Worm (Caenorhabditis elegans) whole organism, young adult: ENCODE data around the gene lsm-8.

ENCODE experiments used
- B0019.2 ChIP-seq: fragments of 200-800 bp; sonication (Bioruptor generic); conservative IDR thresholded peaks from 2 replicates; pipeline ENCODE4 v1.3.6; 2022; ENCODE audit warnings: missing genetic modification reagents, missing genetic modification characterization, missing compliant biosample characterization
- B0035.1 ChIP-seq: sonication (generic microtip); optimal IDR thresholded peaks from 2 replicates; lab custom pipeline; 2016; ENCODE audit warnings: missing genetic modification characterization, mild to moderate bottlenecking, missing compliant biosample characterization, missing genotype, missing genetic modification reagents
- C17E4.6 ChIP-seq: fragments of 200-800 bp; sonication (Bioruptor generic); IDR thresholded peaks from 2 replicates; pipeline ENCODE4 v1.3.6; 2022; ENCODE audit warnings: missing genetic modification reagents, missing genetic modification characterization, missing compliant biosample characterization
- F10E7.11 ChIP-seq: sonication (generic microtip); optimal IDR thresholded peaks from 2 replicates; lab custom pipeline; 2017; ENCODE audit warnings: mild to moderate bottlenecking, missing genetic modification characterization, moderate library complexity, missing compliant biosample characterization
- F22D6.2 ChIP-seq: sonication (generic microtip); optimal IDR thresholded peaks from 2 replicates; lab custom pipeline; 2016; ENCODE audit warnings: mild to moderate bottlenecking, missing genetic modification characterization, missing compliant biosample characterization
- F33H1.4 ChIP-seq: fragments of 200-800 bp; sonication (Bioruptor generic); IDR thresholded peaks from 2 replicates; pipeline ENCODE4 v1.3.6; 2022; ENCODE audit warnings: missing genetic modification reagents, missing genetic modification characterization, missing compliant biosample characterization
- F37B4.10 ChIP-seq: fragments of 200-800 bp; sonication (Bioruptor generic); IDR thresholded peaks from 2 replicates; pipeline ENCODE4 v1.3.6; 2022; ENCODE audit warnings: missing genetic modification characterization, missing compliant biosample characterization
- F49E8.2 ChIP-seq: sonication (generic microtip); optimal IDR thresholded peaks from 3 replicates; lab custom pipeline; 2017; ENCODE audit warnings: missing genetic modification characterization, mild to moderate bottlenecking, missing compliant biosample characterization, antibody characterized with exemption, moderate library complexity; ENCODE audit not compliant: insufficient read depth
- F57A8.1 ChIP-seq: fragments of 200-800 bp; sonication (Bioruptor generic); optimal IDR thresholded peaks from 2 replicates; lab custom pipeline; 2018; ENCODE audit warnings: mild to moderate bottlenecking, missing genetic modification characterization, moderate library complexity, missing compliant biosample characterization
- F57C9.4 ChIP-seq: sonication (generic microtip); optimal IDR thresholded peaks from 2 replicates; lab custom pipeline; 2017; ENCODE audit warnings: mild to moderate bottlenecking, missing genetic modification characterization, missing compliant biosample characterization
- T26A5.8 ChIP-seq: sonication (generic microtip); optimal IDR thresholded peaks from 2 replicates; lab custom pipeline; 2016; ENCODE audit warnings: missing genetic modification characterization, missing compliant biosample characterization
- Y53F4B.3 ChIP-seq: fragments of 200-800 bp; sonication (Bioruptor generic); IDR thresholded peaks from 2 replicates; pipeline ENCODE4 v1.3.6; 2022; ENCODE audit warnings: missing genetic modification reagents, missing genetic modification characterization, missing compliant biosample characterization
- Y67H2A.10 ChIP-seq: fragments of 200-800 bp; sonication (Bioruptor generic); conservative IDR thresholded peaks from 2 replicates; pipeline ENCODE4 v1.3.6; 2022; ENCODE audit warnings: missing genetic modification reagents, missing genetic modification characterization, missing compliant biosample characterization
- ZK185.1 ChIP-seq: sonication (generic microtip); optimal IDR thresholded peaks from 2 replicates; lab custom pipeline; 2016; ENCODE audit warnings: mild to moderate bottlenecking, missing genetic modification characterization, missing compliant biosample characterization; ENCODE audit not compliant: poor library complexity, severe bottlenecking
- ama-1 ChIP-seq, 3 experiments: fragments of 150-350 bp in 1 of 3; sonication (generic microtip) in 2 of 3; optimal IDR thresholded peaks; 2 replicates each; lab custom pipeline; 2014 to 2018; ENCODE audit warnings: missing biosample characterization in 2 of 3, missing genetic modification characterization in 2 of 3, missing genetic modification reagents in 2 of 3
- aptf-2 ChIP-seq: fragments of 200-800 bp; sonication (Bioruptor generic); conservative IDR thresholded peaks from 2 replicates; pipeline ENCODE4 v1.3.6; 2022; ENCODE audit warnings: missing genetic modification reagents, missing genetic modification characterization, missing compliant biosample characterization
- atf-7 ChIP-seq: sonication (generic microtip); optimal IDR thresholded peaks from 2 replicates; lab custom pipeline; 2017; ENCODE audit warnings: mild to moderate bottlenecking, missing genetic modification characterization, missing compliant biosample characterization
- athp-1 ChIP-seq: sonication (generic microtip); optimal IDR thresholded peaks from 2 replicates; lab custom pipeline; 2017; ENCODE audit warnings: mild to moderate bottlenecking, missing genetic modification characterization, missing compliant biosample characterization
- bed-2 ChIP-seq: fragments of 200-800 bp; sonication (Bioruptor generic); IDR thresholded peaks from 2 replicates; pipeline ENCODE4 v1.3.6; 2022; ENCODE audit warnings: missing genetic modification reagents, missing genetic modification characterization, missing compliant biosample characterization
- ceh-27 ChIP-seq: fragments of 200-800 bp; sonication (Bioruptor generic); optimal IDR thresholded peaks from 2 replicates; lab custom pipeline; 2018; ENCODE audit warnings: mild to moderate bottlenecking, missing genetic modification characterization, moderate library complexity, missing compliant biosample characterization
- ceh-40 ChIP-seq: fragments of 200-800 bp; sonication (Bioruptor generic); IDR thresholded peaks from 2 replicates; pipeline ENCODE4 v1.3.6; 2022; ENCODE audit warnings: missing genetic modification characterization, missing compliant biosample characterization
- ceh-79 ChIP-seq: sonication (generic microtip); optimal IDR thresholded peaks from 2 replicates; lab custom pipeline; 2017; ENCODE audit warnings: mild to moderate bottlenecking, missing genetic modification characterization, missing compliant biosample characterization
- ceh-91 ChIP-seq: fragments of 200-800 bp; sonication (Bioruptor generic); IDR thresholded peaks from 2 replicates; pipeline ENCODE4 v1.3.6; 2022; ENCODE audit warnings: missing genetic modification reagents, missing genetic modification characterization, missing compliant biosample characterization
- chd-7 ChIP-seq: sonication (generic microtip); optimal IDR thresholded peaks from 2 replicates; lab custom pipeline; 2016; ENCODE audit warnings: mild to moderate bottlenecking, missing genetic modification characterization, moderate library complexity, missing compliant biosample characterization
- dox-1 ChIP-seq: fragments of 200-800 bp; sonication (Bioruptor generic); IDR thresholded peaks from 2 replicates; pipeline ENCODE4 v1.3.6; 2022; ENCODE audit warnings: missing genetic modification reagents, missing genetic modification characterization, missing compliant biosample characterization
- dpl-1 ChIP-seq: fragments of 150-350 bp; optimal IDR thresholded peaks from 2 replicates; lab custom pipeline; 2014; ENCODE audit warnings: missing biosample characterization, missing genetic modification reagents, missing genetic modification characterization
- egl-44 ChIP-seq: fragments of 200-800 bp; sonication (Bioruptor generic); IDR thresholded peaks from 2 replicates; pipeline ENCODE4 v1.3.6; 2022; ENCODE audit warnings: missing genetic modification reagents, missing genetic modification characterization, missing compliant biosample characterization
- ets-4 ChIP-seq: fragments of 200-800 bp; sonication (Bioruptor generic); optimal IDR thresholded peaks from 2 replicates; lab custom pipeline; 2018; ENCODE audit warnings: mild to moderate bottlenecking, missing genetic modification characterization, missing compliant biosample characterization
- hlh-12 ChIP-seq: sonication (generic microtip); optimal IDR thresholded peaks from 2 replicates; lab custom pipeline; 2016; ENCODE audit warnings: missing genetic modification characterization, missing compliant biosample characterization
- hlh-26 ChIP-seq: fragments of 200-800 bp; sonication (Bioruptor generic); conservative IDR thresholded peaks from 2 replicates; pipeline ENCODE4 v1.3.6; 2022; ENCODE audit warnings: missing genetic modification reagents, missing genetic modification characterization, missing compliant biosample characterization
- let-607 ChIP-seq, 2 experiments: fragments of 200-800 bp in 1 of 2; sonication (Bioruptor generic) in 1 of 2; sonication (generic microtip) in 1 of 2; optimal IDR thresholded peaks; 2 replicates each; lab custom pipeline; 2016 to 2018; ENCODE audit warnings: mild to moderate bottlenecking in 2 of 2, missing compliant biosample characterization in 2 of 2, missing genetic modification characterization in 2 of 2, moderate library complexity in 2 of 2, missing genotype in 1 of 2
- lin-35 ChIP-seq, 3 experiments: fragments of 150-350 bp in 2 of 3; sonication (generic microtip) in 1 of 3; optimal IDR thresholded peaks; 2 replicates each; lab custom pipeline; 2014 to 2018; ENCODE audit warnings: missing biosample characterization in 3 of 3, missing genetic modification characterization in 3 of 3, missing genetic modification reagents in 3 of 3
- lin-40 ChIP-seq: sonication (generic microtip); optimal IDR thresholded peaks from 2 replicates; lab custom pipeline; 2016; ENCODE audit warnings: missing genetic modification characterization, mild to moderate bottlenecking, missing compliant biosample characterization, missing genotype, missing genetic modification reagents
- lin-54 ChIP-seq: fragments of 200-800 bp; sonication (Bioruptor generic); optimal IDR thresholded peaks from 2 replicates; lab custom pipeline; 2018; ENCODE audit warnings: mild to moderate bottlenecking, missing genetic modification characterization, missing compliant biosample characterization
- lsy-27 ChIP-seq: sonication (generic microtip); optimal IDR thresholded peaks from 2 replicates; lab custom pipeline; 2017; ENCODE audit warnings: missing genetic modification characterization, mild to moderate bottlenecking, missing compliant biosample characterization, antibody characterized with exemption, missing genotype, borderline replicate concordance; ENCODE audit not compliant: insufficient read depth
- madf-10 ChIP-seq: sonication (generic microtip); optimal IDR thresholded peaks from 2 replicates; lab custom pipeline; 2016; ENCODE audit warnings: mild to moderate bottlenecking, missing genetic modification characterization, missing compliant biosample characterization
- madf-3 ChIP-seq: fragments of 200-800 bp; sonication (Bioruptor generic); IDR thresholded peaks from 2 replicates; pipeline ENCODE4 v1.3.6; 2022; ENCODE audit warnings: missing genetic modification reagents, missing genetic modification characterization, missing compliant biosample characterization
- madf-6 ChIP-seq: fragments of 200-800 bp; sonication (Bioruptor generic); IDR thresholded peaks from 2 replicates; pipeline ENCODE4 v1.3.6; 2022; ENCODE audit warnings: missing genetic modification reagents, missing genetic modification characterization, missing compliant biosample characterization
- mel-28 ChIP-seq: sonication (generic microtip); optimal IDR thresholded peaks from 2 replicates; lab custom pipeline; 2016; ENCODE audit warnings: borderline replicate concordance, mild to moderate bottlenecking, missing genetic modification characterization, missing compliant biosample characterization
- mes-4 ChIP-seq: sonication (generic microtip); optimal IDR thresholded peaks from 2 replicates; lab custom pipeline; 2016; ENCODE audit warnings: missing genotype, missing genetic modification characterization, missing compliant biosample characterization
- mxl-1 ChIP-seq: sonication (generic microtip); optimal IDR thresholded peaks from 2 replicates; lab custom pipeline; 2016; ENCODE audit warnings: missing genetic modification characterization, missing compliant biosample characterization
- nhr-120 ChIP-seq: fragments of 200-800 bp; sonication (Bioruptor generic); IDR thresholded peaks from 2 replicates; pipeline ENCODE4 v1.3.6; 2022; ENCODE audit warnings: missing genetic modification characterization, missing compliant biosample characterization
- rcor-1 ChIP-seq: fragments of 200-800 bp; sonication (Bioruptor generic); IDR thresholded peaks from 2 replicates; pipeline ENCODE4 v1.3.6; 2022; ENCODE audit warnings: missing genetic modification reagents, missing genetic modification characterization, missing compliant biosample characterization
- rpc-1 ChIP-seq, 2 experiments: fragments of 150-350 bp in 1 of 2; sonication (generic microtip) in 1 of 2; optimal IDR thresholded peaks; 2 replicates each; lab custom pipeline; 2014 to 2018; ENCODE audit warnings: missing biosample characterization in 1 of 2, missing genetic modification characterization in 1 of 2, missing genetic modification reagents in 1 of 2, missing genotype in 1 of 2
- somi-1 ChIP-seq: fragments of 200-800 bp; sonication (Bioruptor generic); optimal IDR thresholded peaks from 2 replicates; lab custom pipeline; 2018; ENCODE audit warnings: mild to moderate bottlenecking, missing genetic modification characterization, missing compliant biosample characterization
- sptf-2 ChIP-seq: fragments of 200-800 bp; sonication (Bioruptor generic); optimal IDR thresholded peaks from 2 replicates; lab custom pipeline; 2018; ENCODE audit warnings: mild to moderate bottlenecking, missing genetic modification characterization, missing compliant biosample characterization
- xnd-1 ChIP-seq: sonication (generic microtip); optimal IDR thresholded peaks from 2 replicates; lab custom pipeline; 2016; ENCODE audit warnings: missing genotype, missing genetic modification reagents, missing genetic modification characterization, missing compliant biosample characterization
- ztf-26 ChIP-seq: sonication (generic microtip); optimal IDR thresholded peaks from 2 replicates; lab custom pipeline; 2017; ENCODE audit warnings: missing genetic modification characterization, missing compliant biosample characterization

lsm-8 gene

ce11 chrIV:6321667-6322066 is 4.7 kb upstream of the lsm-8 start, which contains the start of gene Y73B6BL.29 (continued):
- peak; percentile 80 for TF ChIP-seq dpl-1 (GFP tag; lab: Kevin White, UChicago)
- peak; percentile 88 for TF ChIP-seq bed-2 (GFP tag; lab: Robert Waterston, UW)
- no peak for TF ChIP-seq T26A5.8 (tag; lab: Kevin White, UChicago)
- TF ChIP-seq B0019.2 (GFP tag; lab: Robert Waterston, UW) = 0 out of 2 replicates have a peak, but pooled peaks have one; percentile 26
- no peak for TF ChIP-seq mes-4 (tag; lab: Kevin White, UChicago)
- 0 out of 2 replicates have a peak, but pooled peaks have one; percentile 43 for TF ChIP-seq ceh-40 (GFP tag; lab: Robert Waterston, UW)
- peak; percentile 23 to 80 for TF ChIP-seq let-607 (tag; optimal IDR thresholded peaks at IDR 0.05; lab: Kevin White, UChicago)
- no peak for TF ChIP-seq xnd-1 (tag; lab: Kevin White, UChicago)
- no peak for TF ChIP-seq mxl-1
- TF ChIP-seq mel-28 = no peak
- no peak for TF ChIP-seq ceh-79
- no peak for TF ChIP-seq ets-4
- peak; percentile 64; the same call in 1 of the 2 replicates for TF ChIP-seq ceh-91
- peak; percentile 39 for TF ChIP-seq athp-1 (tag; lab: Kevin White, UChicago)
- no peak for TF ChIP-seq F57C9.4 (tag; lab: Kevin White, UChicago)
- no peak for TF ChIP-seq rpc-1 (optimal IDR thresholded peaks at IDR 0.05; lab: Kevin White, UChicago)
- TF ChIP-seq rpc-1 (tag; optimal IDR thresholded peaks at IDR 0.05; lab: Kevin White, UChicago) = no peak
- TF ChIP-seq lin-54 = peak; percentile 94
- TF ChIP-seq aptf-2 = peak; percentile 72
- TF ChIP-seq F22D6.2 (tag; lab: Kevin White, UChicago) = peak; percentile 40
- peak; percentile 1 for TF ChIP-seq ztf-26 (tag; lab: Kevin White, UChicago)
- TF ChIP-seq nhr-120 (GFP tag; lab: Robert Waterston, UW) = no peak
- TF ChIP-seq F37B4.10 = no peak
- TF ChIP-seq ceh-27 (GFP tag; lab: Kevin White, UChicago) = peak; percentile 96
- TF ChIP-seq chd-7 (tag; lab: Kevin White, UChicago) = peak; percentile 56
- no peak for TF ChIP-seq F49E8.2 (tag; lab: Kevin White, UChicago)
- no peak for TF ChIP-seq C17E4.6
- TF ChIP-seq lin-35 (GFP tag; optimal IDR thresholded peaks at IDR 0.05; lab: Kevin White, UChicago) = peak in 2 of 3 experiments; percentile 69 to 95
- peak; percentile 72 for TF ChIP-seq madf-10 (tag; lab: Kevin White, UChicago)
- TF ChIP-seq F57A8.1 (GFP tag; lab: Kevin White, UChicago) = no peak
- TF ChIP-seq rcor-1 (GFP tag; lab: Robert Waterston, UW) = peak; percentile 83
- peak; percentile 61 for TF ChIP-seq F10E7.11 (tag; lab: Kevin White, UChicago)
- peak; percentile 78 for TF ChIP-seq B0035.1
- TF ChIP-seq lsy-27 = no peak
- peak; percentile 77 for TF ChIP-seq F33H1.4 (GFP tag; lab: Robert Waterston, UW)
- peak; percentile 97 for TF ChIP-seq ZK185.1
- peak; percentile 35 for TF ChIP-seq somi-1 (GFP tag; lab: Kevin White, UChicago)
- TF ChIP-seq hlh-12 (tag; lab: Kevin White, UChicago) = no peak
- TF ChIP-seq Y53F4B.3 (GFP tag; lab: Robert Waterston, UW) = no peak
- peak; percentile 78 for TF ChIP-seq dox-1 (GFP tag; lab: Robert Waterston, UW)
- peak; percentile 69 for TF ChIP-seq madf-6
- peak; percentile 82 for TF ChIP-seq madf-3 (GFP tag; lab: Robert Waterston, UW)
- TF ChIP-seq lin-40 (tag; lab: Kevin White, UChicago) = peak; percentile 85
- peak; percentile 65 for TF ChIP-seq atf-7
- no peak for TF ChIP-seq Y67H2A.10 (GFP tag; lab: Robert Waterston, UW)
- no peak for TF ChIP-seq egl-44 (GFP tag; lab: Robert Waterston, UW)
- no peak for TF ChIP-seq ama-1 (optimal IDR thresholded peaks at IDR 0.05; lab: Kevin White, UChicago)
- peak in 1 of 2 experiments; percentile 69 for TF ChIP-seq ama-1 (GFP tag; optimal IDR thresholded peaks at IDR 0.05; lab: Kevin White, UChicago)
- no peak for TF ChIP-seq hlh-26 (GFP tag; lab: Robert Waterston, UW)
- TF ChIP-seq sptf-2 (GFP tag; lab: Kevin White, UChicago) = no peak
